Fruit fly (Drosophila melanogaster) Kc167 (cell line): ENCODE data around the gene slo.

Source experiments
- Myc ChIP-seq: fragments of >200 bp; optimal IDR thresholded peaks from 2 replicates; lab custom pipeline; 2017; ENCODE audit warnings: missing external identifiers
- Sin3A ChIP-seq: fragments of >200 bp; optimal IDR thresholded peaks from 2 replicates; lab custom pipeline; 2018; ENCODE audit warnings: missing external identifiers
- h ChIP-seq: fragments of >200 bp; optimal IDR thresholded peaks from 3 replicates; lab custom pipeline; 2018; ENCODE audit warnings: missing external identifiers
- insv ChIP-seq: fragments of >200 bp; optimal IDR thresholded peaks from 3 replicates; lab custom pipeline; 2018; ENCODE audit warnings: missing external identifiers
- psq ChIP-seq: fragments of >200 bp; optimal IDR thresholded peaks from 2 replicates; lab custom pipeline; 2017; ENCODE audit warnings: missing external identifiers
- ttk ChIP-seq: sonication (Bioruptor generic); optimal IDR thresholded peaks from 2 replicates; lab custom pipeline; 2017; ENCODE audit warnings: missing external identifiers

DNA sequence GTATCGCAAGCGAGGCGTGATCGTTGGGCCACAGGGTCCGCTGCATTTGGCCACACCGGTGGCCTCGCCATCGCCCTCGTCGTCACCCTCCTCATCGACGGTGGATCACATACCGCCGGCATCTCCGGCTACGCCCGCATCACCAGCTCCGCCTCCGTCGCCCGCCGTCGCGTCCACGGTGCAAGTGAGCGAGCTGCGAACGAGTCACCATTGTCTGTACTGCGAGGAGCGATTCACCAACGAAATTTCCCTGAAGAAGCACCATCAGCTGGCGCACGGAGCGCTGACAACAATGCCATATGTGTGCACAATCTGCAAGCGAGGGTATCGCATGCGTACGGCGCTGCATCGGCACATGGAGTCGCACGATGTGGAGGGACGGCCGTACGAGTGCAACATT is 41.7 kb upstream of the slo start:
- TF ChIP-seq psq (no peak), Sin3A (lab: Kevin White, UChicago) (no peak), h (lab: Kevin White, UChicago) (no peak), Myc (lab: Kevin White, UChicago) (no peak), insv (lab: Kevin White, UChicago) (no peak), ttk (lab: Kevin White, UChicago) (no peak)
